Worm (Caenorhabditis elegans): Measurements from ENCODE around the gene selt-1.2.

DNA sequence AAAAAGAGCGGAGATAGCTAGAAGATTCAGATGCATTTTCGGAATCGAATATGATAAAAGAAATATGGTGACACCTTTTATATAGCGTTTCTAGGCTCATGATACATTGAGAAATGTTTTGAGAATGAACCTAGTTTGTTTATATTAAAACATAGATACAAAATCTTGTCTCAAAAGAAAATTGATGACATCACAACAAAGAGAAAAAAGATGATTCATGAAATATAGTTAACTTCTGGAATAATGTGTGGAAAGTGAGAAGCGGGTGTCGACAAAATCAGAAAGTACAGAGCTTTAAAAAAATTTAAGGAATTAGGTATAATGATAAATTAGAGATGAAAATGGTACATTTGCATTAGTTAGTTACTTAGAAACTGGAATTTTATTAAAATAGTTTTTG lies 45.6 kb upstream of the selt-1.2 start, which contains the start of gene D1054.10:
- no peak for TF ChIP-seq aly-2 (tag; optimal IDR thresholded peaks at IDR 0.05)
- no peak for TF ChIP-seq hif-1 (tag; optimal IDR thresholded peaks at IDR 0.05)
- TF ChIP-seq set-16 (GFP tag; IDR thresholded peaks at IDR 0.05), result no peak

Data from whole organism, L4 larva.